Fruit fly (Drosophila melanogaster): Measurements from ENCODE around the gene CG10621.

CG10621 gene

dm6 chr2L:18925387-18925786 is 28.8 kb downstream of the CG10621 start:
- TF ChIP-seq Myc (optimal IDR thresholded peaks at IDR 0.05) (no peak), psq (optimal IDR thresholded peaks at IDR 0.05) (no peak), h (optimal IDR thresholded peaks at IDR 0.05) (no peak), Sin3A (optimal IDR thresholded peaks at IDR 0.05) (no peak), ttk (optimal IDR thresholded peaks at IDR 0.05) (no peak), insv (optimal IDR thresholded peaks at IDR 0.05) (no peak)

- TF ChIP-seq ttk (optimal IDR thresholded peaks at IDR 0.05) = no peak
- TF ChIP-seq psq (optimal IDR thresholded peaks at IDR 0.05) = no peak
- TF ChIP-seq insv (optimal IDR thresholded peaks at IDR 0.05) = no peak
- no peak for TF ChIP-seq h (optimal IDR thresholded peaks at IDR 0.05)
- no peak for TF ChIP-seq Sin3A (optimal IDR thresholded peaks at IDR 0.05)
- TF ChIP-seq Myc (optimal IDR thresholded peaks at IDR 0.05) = no peak
These were observed 29.5 kb downstream of the CG10621 start for dm6 chr2L:18924642-18925244.

dm6 chr2L:18921246-18921645 is 33.0 kb downstream of the CG10621 start:
- no peak for TF ChIP-seq ttk (optimal IDR thresholded peaks at IDR 0.05)
- no peak for TF ChIP-seq Myc (optimal IDR thresholded peaks at IDR 0.05)
- TF ChIP-seq Sin3A (optimal IDR thresholded peaks at IDR 0.05) = no peak
- TF ChIP-seq h (optimal IDR thresholded peaks at IDR 0.05) = no peak
- no peak for TF ChIP-seq insv (optimal IDR thresholded peaks at IDR 0.05)
- TF ChIP-seq psq (optimal IDR thresholded peaks at IDR 0.05) = no peak

- TF ChIP-seq Myc (optimal IDR thresholded peaks at IDR 0.05) (no peak), insv (optimal IDR thresholded peaks at IDR 0.05) (no peak), psq (optimal IDR thresholded peaks at IDR 0.05) (no peak), h (optimal IDR thresholded peaks at IDR 0.05) (no peak), Sin3A (optimal IDR thresholded peaks at IDR 0.05) (no peak), ttk (optimal IDR thresholded peaks at IDR 0.05) (no peak)
These were observed 34.8 kb downstream of the CG10621 start for dm6 chr2L:18919474-18919873.

- TF ChIP-seq Sin3A (optimal IDR thresholded peaks at IDR 0.05) = no peak
These were observed 36.6 kb downstream of the CG10621 start for dm6 chr2L:18917584-18917983.

dm6 chr2L:18914829-18915228 is 39.4 kb downstream of the CG10621 start:
- TF ChIP-seq h (optimal IDR thresholded peaks at IDR 0.05) (no peak), insv (optimal IDR thresholded peaks at IDR 0.05) (no peak), Sin3A (optimal IDR thresholded peaks at IDR 0.05) (no peak), Myc (optimal IDR thresholded peaks at IDR 0.05) (no peak), psq (optimal IDR thresholded peaks at IDR 0.05) (no peak), ttk (optimal IDR thresholded peaks at IDR 0.05) (no peak)

- TF ChIP-seq insv (optimal IDR thresholded peaks at IDR 0.05) (no peak), psq (optimal IDR thresholded peaks at IDR 0.05) (no peak), h (optimal IDR thresholded peaks at IDR 0.05) (no peak), Sin3A (optimal IDR thresholded peaks at IDR 0.05) (no peak), ttk (optimal IDR thresholded peaks at IDR 0.05) (no peak), Myc (optimal IDR thresholded peaks at IDR 0.05) (no peak)
These were observed 46.7 kb downstream of the CG10621 start for dm6 chr2L:18907491-18907890.

dm6 chr2L:18906615-18907014 is 47.6 kb downstream of the CG10621 start:
- no peak for TF ChIP-seq psq (optimal IDR thresholded peaks at IDR 0.05)
- no peak for TF ChIP-seq Sin3A (optimal IDR thresholded peaks at IDR 0.05)
- TF ChIP-seq Myc (optimal IDR thresholded peaks at IDR 0.05) = no peak
- no peak for TF ChIP-seq ttk (optimal IDR thresholded peaks at IDR 0.05)
- no peak for TF ChIP-seq insv (optimal IDR thresholded peaks at IDR 0.05)
- TF ChIP-seq h (optimal IDR thresholded peaks at IDR 0.05) = no peak

Measured in Kc167 (cell line).